Fruit fly (Drosophila melanogaster) whole organism, embryonic: Measurements from ENCODE around the gene CG14851.

ENCODE experiments used
- BtbVII ChIP-seq: fragments of 200-800 bp; sonication (Bioruptor generic); optimal IDR thresholded peaks from 3 replicates; lab custom pipeline; 2017; ENCODE audit warnings: missing biosample characterization, mild to moderate bottlenecking, missing genetic modification characterization
- CG10267 ChIP-seq: fragments of 200-800 bp; sonication (Bioruptor generic); optimal IDR thresholded peaks from 2 replicates; lab custom pipeline; 2018; ENCODE audit warnings: missing biosample characterization, mild to moderate bottlenecking, missing genetic modification characterization, moderate library complexity
- CG11695 ChIP-seq: fragments of 200-800 bp; sonication (Bioruptor generic); IDR thresholded peaks from 3 replicates; pipeline ENCODE4 v1.3.6; 2022; ENCODE audit warnings: missing biosample characterization, missing genetic modification characterization
- CG12104 ChIP-seq: fragments of 200-800 bp; sonication (Bioruptor generic); optimal IDR thresholded peaks from 3 replicates; lab custom pipeline; 2016; ENCODE audit warnings: missing biosample characterization, missing genetic modification characterization
- CG12769 ChIP-seq: fragments of 200-800 bp; sonication (Bioruptor generic); optimal IDR thresholded peaks from 2 replicates; lab custom pipeline; 2019; ENCODE audit warnings: missing biosample characterization, mild to moderate bottlenecking, missing genetic modification characterization, moderate library complexity
- CG12942 ChIP-seq: fragments of 200-800 bp; sonication (Bioruptor generic); optimal IDR thresholded peaks from 3 replicates; lab custom pipeline; 2016; ENCODE audit warnings: missing biosample characterization, missing genetic modification characterization
- CG13424 ChIP-seq: fragments of 200-800 bp; sonication (Bioruptor generic); optimal IDR thresholded peaks from 2 replicates; lab custom pipeline; 2019; ENCODE audit warnings: missing biosample characterization, mild to moderate bottlenecking, missing genetic modification characterization, moderate library complexity
- CG14050 ChIP-seq: fragments of 200-800 bp; sonication (Bioruptor generic); IDR thresholded peaks from 3 replicates; pipeline ENCODE4 v1.3.6; 2022; ENCODE audit warnings: missing biosample characterization, missing genetic modification characterization
- CG14710 ChIP-seq: fragments of 200-800 bp; sonication (Bioruptor generic); optimal IDR thresholded peaks from 3 replicates; lab custom pipeline; 2019; ENCODE audit warnings: missing biosample characterization, mild to moderate bottlenecking, missing genetic modification characterization, moderate library complexity
- CG17568 ChIP-seq: fragments of 200-800 bp; sonication (Bioruptor generic); optimal IDR thresholded peaks from 2 replicates; lab custom pipeline; 2018; ENCODE audit warnings: missing biosample characterization, mild to moderate bottlenecking, missing genetic modification characterization, moderate library complexity
- CG18262 ChIP-seq: fragments of 200-800 bp; optimal IDR thresholded peaks from 3 replicates; lab custom pipeline; 2019; ENCODE audit warnings: missing biosample characterization, mild to moderate bottlenecking, missing genetic modification characterization, moderate library complexity
- CG30403 ChIP-seq: fragments of 200-800 bp; sonication (Bioruptor generic); optimal IDR thresholded peaks from 3 replicates; lab custom pipeline; 2016; ENCODE audit warnings: missing biosample characterization, missing genetic modification characterization
- CG31441 ChIP-seq: fragments of 200-800 bp; sonication (Bioruptor generic); IDR thresholded peaks from 2 replicates; pipeline ENCODE4 v1.3.6; 2022; ENCODE audit warnings: missing biosample characterization, missing genetic modification characterization
- CG32772 ChIP-seq: fragments of 200-800 bp; sonication (Bioruptor generic); IDR thresholded peaks from 2 replicates; pipeline ENCODE4 v1.3.6; 2022; ENCODE audit warnings: missing biosample characterization, missing genetic modification characterization
- CG33557 ChIP-seq: fragments of 200-800 bp; sonication (Bioruptor generic); optimal IDR thresholded peaks from 2 replicates; lab custom pipeline; 2019; ENCODE audit warnings: missing biosample characterization, mild to moderate bottlenecking, missing genetic modification characterization, moderate library complexity
- CG34422 ChIP-seq: fragments of 200-800 bp; sonication (Bioruptor generic); IDR thresholded peaks from 3 replicates; pipeline ENCODE4 v1.3.6; 2022; ENCODE audit warnings: missing biosample characterization, missing genetic modification characterization
- CG4617 ChIP-seq: fragments of 200-800 bp; sonication (Bioruptor generic); optimal IDR thresholded peaks from 3 replicates; lab custom pipeline; 2016; ENCODE audit warnings: missing biosample characterization, missing genetic modification characterization, borderline replicate concordance
- CG6689 ChIP-seq: fragments of 200-800 bp; sonication (Bioruptor generic); IDR thresholded peaks from 2 replicates; pipeline ENCODE4 v1.3.6; 2022; ENCODE audit warnings: missing biosample characterization, missing genetic modification characterization
- CG6765 ChIP-seq: fragments of 200-800 bp; sonication (Bioruptor generic); optimal IDR thresholded peaks from 3 replicates; lab custom pipeline; 2017; ENCODE audit warnings: missing biosample characterization, mild to moderate bottlenecking, missing genetic modification characterization
- CG7556 ChIP-seq: fragments of 200-800 bp; sonication (Bioruptor generic); optimal IDR thresholded peaks from 2 replicates; lab custom pipeline; 2017; ENCODE audit warnings: missing biosample characterization, mild to moderate bottlenecking, missing genetic modification characterization
- CG7839 ChIP-seq: fragments of 200-800 bp; sonication (Bioruptor generic); optimal IDR thresholded peaks from 3 replicates; lab custom pipeline; 2018; ENCODE audit warnings: missing biosample characterization, mild to moderate bottlenecking, missing genetic modification characterization, moderate library complexity
- CG8478 ChIP-seq: fragments of >200 bp; optimal IDR thresholded peaks from 2 replicates; lab custom pipeline; 2018
- Camta ChIP-seq: fragments of 200-800 bp; sonication (Bioruptor generic); optimal IDR thresholded peaks from 2 replicates; lab custom pipeline; 2016; ENCODE audit warnings: missing biosample characterization, missing genetic modification characterization
- Fer1 ChIP-seq: fragments of 200-800 bp; sonication (Bioruptor generic); optimal IDR thresholded peaks from 2 replicates; lab custom pipeline; 2017; ENCODE audit warnings: missing biosample characterization, mild to moderate bottlenecking, missing genetic modification characterization
- Fer2 ChIP-seq: fragments of 200-800 bp; sonication (Bioruptor generic); optimal IDR thresholded peaks from 2 replicates; lab custom pipeline; 2018; ENCODE audit warnings: missing biosample characterization, mild to moderate bottlenecking, missing genetic modification characterization, moderate library complexity
- H15 ChIP-seq: fragments of 200-800 bp; sonication (Bioruptor generic); IDR thresholded peaks from 3 replicates; pipeline ENCODE4 v1.3.6; 2022; ENCODE audit warnings: missing biosample characterization, missing genetic modification characterization
- HLH4C ChIP-seq: fragments of 200-800 bp; sonication (Bioruptor generic); IDR thresholded peaks from 3 replicates; pipeline ENCODE4 v1.3.6; 2022; ENCODE audit warnings: missing biosample characterization, missing genetic modification characterization; ENCODE audit not compliant: partially characterized antibody
- Hr51 ChIP-seq, 2 experiments: fragments of 200-800 bp; sonication (Bioruptor generic); optimal IDR thresholded peaks; 2 replicates in 1 of 2; 3 replicates in 1 of 2; lab custom pipeline; 2016 to 2018; ENCODE audit warnings: missing biosample characterization in 2 of 2, missing genetic modification characterization in 2 of 2, mild to moderate bottlenecking in 1 of 2, moderate library complexity in 1 of 2
- Hsf ChIP-seq: fragments of 200-800 bp; sonication (Bioruptor generic); optimal IDR thresholded peaks from 3 replicates; lab custom pipeline; 2016; ENCODE audit warnings: missing biosample characterization, missing genetic modification characterization
- Jarid2 ChIP-seq: fragments of 200-800 bp; sonication (Bioruptor generic); optimal IDR thresholded peaks from 3 replicates; lab custom pipeline; 2017; ENCODE audit warnings: mild to moderate bottlenecking, missing biosample characterization, missing genetic modification reagents, missing genetic modification characterization
- NC2α ChIP-seq: fragments of 200-800 bp; sonication (Bioruptor generic); optimal IDR thresholded peaks from 2 replicates; lab custom pipeline; 2016; ENCODE audit warnings: missing biosample characterization, missing genetic modification characterization
- NFAT ChIP-seq: fragments of 200-800 bp; sonication (Bioruptor generic); IDR thresholded peaks from 2 replicates; pipeline ENCODE4 v1.3.6; 2022; ENCODE audit warnings: missing biosample characterization, missing genetic modification characterization
- Spps ChIP-seq: fragments of 200-800 bp; sonication (Bioruptor generic); optimal IDR thresholded peaks from 2 replicates; lab custom pipeline; 2018; ENCODE audit warnings: missing biosample characterization, mild to moderate bottlenecking, missing genetic modification characterization
- Sry-δ ChIP-seq: fragments of 200-800 bp; sonication (Bioruptor generic); optimal IDR thresholded peaks from 2 replicates; lab custom pipeline; 2016; ENCODE audit warnings: missing biosample characterization, missing genetic modification characterization
- Xbp1 ChIP-seq: fragments of 200-800 bp; sonication (Bioruptor generic); optimal IDR thresholded peaks from 3 replicates; lab custom pipeline; 2016; ENCODE audit warnings: missing biosample characterization, mild to moderate bottlenecking, missing genetic modification characterization
- amos ChIP-seq: fragments of 200-800 bp; sonication (Bioruptor generic); IDR thresholded peaks from 2 replicates; pipeline ENCODE4 v1.3.6; 2022; ENCODE audit warnings: missing biosample characterization, missing genetic modification characterization; ENCODE audit not compliant: partially characterized antibody
- caup ChIP-seq: fragments of 200-800 bp; sonication (Bioruptor generic); optimal IDR thresholded peaks from 3 replicates; lab custom pipeline; 2017; ENCODE audit warnings: missing biosample characterization, mild to moderate bottlenecking, missing genetic modification characterization, moderate library complexity; ENCODE audit not compliant: severe bottlenecking
- chm ChIP-seq: fragments of 200-800 bp; sonication (Bioruptor generic); IDR thresholded peaks from 2 replicates; pipeline ENCODE4 v1.3.6; 2022; ENCODE audit warnings: missing biosample characterization, missing genetic modification characterization
- hb ChIP-seq: fragments of 200-800 bp; sonication (Bioruptor generic); IDR thresholded peaks from 3 replicates; pipeline ENCODE4 v1.3.6; 2022; ENCODE audit warnings: missing biosample characterization, missing genetic modification characterization; ENCODE audit not compliant: partially characterized antibody
- pb ChIP-seq: fragments of 200-800 bp; sonication (Bioruptor generic); optimal IDR thresholded peaks from 3 replicates; lab custom pipeline; 2016; ENCODE audit warnings: missing biosample characterization, missing genetic modification characterization
- psq ChIP-seq: fragments of 200-800 bp; sonication (Bioruptor generic); optimal IDR thresholded peaks from 2 replicates; lab custom pipeline; 2017; ENCODE audit warnings: missing biosample characterization, missing genetic modification characterization
- run ChIP-seq: fragments of 200-800 bp; sonication (Bioruptor generic); optimal IDR thresholded peaks from 3 replicates; lab custom pipeline; 2018; ENCODE audit warnings: missing biosample characterization, mild to moderate bottlenecking, missing genetic modification characterization
- sens ChIP-seq: fragments of 200-800 bp; sonication (Bioruptor generic); peaks from one replicate; lab custom pipeline; 2016; ENCODE audit warnings: missing biosample characterization, missing genetic modification characterization
- sqz ChIP-seq: fragments of 200-800 bp; sonication (Bioruptor generic); optimal IDR thresholded peaks from 3 replicates; lab custom pipeline; 2018; ENCODE audit warnings: missing biosample characterization, mild to moderate bottlenecking, missing genetic modification characterization
- twi ChIP-seq: fragments of 200-800 bp; optimal IDR thresholded peaks from 2 replicates; lab custom pipeline; 2019; ENCODE audit warnings: missing biosample characterization, mild to moderate bottlenecking, missing genetic modification characterization, moderate library complexity
- yki ChIP-seq: fragments of >200 bp; optimal IDR thresholded peaks from 3 replicates; lab custom pipeline; 2018
- z ChIP-seq: fragments of 200-800 bp; sonication (Bioruptor generic); IDR thresholded peaks from 3 replicates; pipeline ENCODE4 v1.3.6; 2022; ENCODE audit warnings: missing biosample characterization, missing genetic modification characterization
- zen2 ChIP-seq: fragments of 200-800 bp; sonication (Bioruptor generic); IDR thresholded peaks from 3 replicates; pipeline ENCODE4 v1.3.6; 2022; ENCODE audit warnings: missing biosample characterization, missing genetic modification characterization; ENCODE audit not compliant: partially characterized antibody
- zfh2 ChIP-seq: fragments of 200-800 bp; sonication (Bioruptor generic); optimal IDR thresholded peaks from 2 replicates; lab custom pipeline; 2016; ENCODE audit warnings: missing biosample characterization, missing genetic modification characterization

The CG14851 gene

DNA sequence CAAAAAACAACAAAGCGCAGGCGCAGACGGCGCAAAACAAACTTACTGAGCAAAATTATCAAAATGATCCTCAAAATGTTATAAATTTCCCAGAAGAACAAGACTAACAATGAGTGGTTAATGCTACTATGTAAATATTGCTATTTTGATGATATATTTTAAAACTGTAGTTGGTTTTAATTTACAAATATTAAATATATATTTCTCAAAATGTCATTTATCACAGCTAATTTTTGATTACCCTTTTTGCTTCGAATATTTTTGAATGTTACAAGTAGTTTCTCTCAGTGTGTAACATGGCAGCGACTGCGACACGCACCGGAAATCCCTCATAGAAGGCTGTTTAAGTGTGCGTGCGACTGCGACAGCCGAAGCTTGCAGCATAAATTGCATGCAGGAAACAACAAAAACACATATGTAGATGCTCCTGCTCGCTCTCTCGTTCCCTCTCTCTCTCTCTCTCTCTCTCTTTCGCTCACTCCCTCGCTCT lies 35.8 kb downstream of the CG14851 start (continued):
- TF ChIP-seq HLH4C = no peak
- TF ChIP-seq twi (tag; lab: Kevin White, UChicago) = peak; percentile 70
- TF ChIP-seq Hr51 (GFP tag; optimal IDR thresholded peaks at IDR 0.05; lab: Kevin White, UChicago) = peak in 1 of 2 experiments; percentile 53
- TF ChIP-seq psq = no peak
- TF ChIP-seq CG17568 = no peak
- TF ChIP-seq CG32772 (GFP tag; lab: Robert Waterston, UW) = no peak
- TF ChIP-seq CG6765 (GFP tag; lab: Kevin White, UChicago) = no peak
- TF ChIP-seq zen2 = no peak
- no peak for TF ChIP-seq CG12769 (tag; lab: Kevin White, UChicago)
- TF ChIP-seq Xbp1 (GFP tag; lab: Kevin White, UChicago) = peak; percentile 28
- no peak for TF ChIP-seq CG14050 (GFP tag; lab: Robert Waterston, UW)
- peak; percentile 6 for TF ChIP-seq CG33557 (GFP tag; lab: Kevin White, UChicago)
- no peak for TF ChIP-seq CG11695
- TF ChIP-seq CG14710 (tag; lab: Kevin White, UChicago) = peak; percentile 38
- peak; percentile 89 for TF ChIP-seq sens
- no peak for TF ChIP-seq amos (GFP tag; lab: Robert Waterston, UW)
- TF ChIP-seq yki (lab: Kevin White, UChicago) = no peak
- TF ChIP-seq Spps = peak; percentile 0
- 0 out of 3 replicates have a peak, but pooled peaks have one; percentile 7 for TF ChIP-seq H15
- TF ChIP-seq hb (GFP tag; lab: Robert Waterston, UW) = no peak
- TF ChIP-seq CG18262 (tag; lab: Kevin White, UChicago) = peak; percentile 73

DNA sequence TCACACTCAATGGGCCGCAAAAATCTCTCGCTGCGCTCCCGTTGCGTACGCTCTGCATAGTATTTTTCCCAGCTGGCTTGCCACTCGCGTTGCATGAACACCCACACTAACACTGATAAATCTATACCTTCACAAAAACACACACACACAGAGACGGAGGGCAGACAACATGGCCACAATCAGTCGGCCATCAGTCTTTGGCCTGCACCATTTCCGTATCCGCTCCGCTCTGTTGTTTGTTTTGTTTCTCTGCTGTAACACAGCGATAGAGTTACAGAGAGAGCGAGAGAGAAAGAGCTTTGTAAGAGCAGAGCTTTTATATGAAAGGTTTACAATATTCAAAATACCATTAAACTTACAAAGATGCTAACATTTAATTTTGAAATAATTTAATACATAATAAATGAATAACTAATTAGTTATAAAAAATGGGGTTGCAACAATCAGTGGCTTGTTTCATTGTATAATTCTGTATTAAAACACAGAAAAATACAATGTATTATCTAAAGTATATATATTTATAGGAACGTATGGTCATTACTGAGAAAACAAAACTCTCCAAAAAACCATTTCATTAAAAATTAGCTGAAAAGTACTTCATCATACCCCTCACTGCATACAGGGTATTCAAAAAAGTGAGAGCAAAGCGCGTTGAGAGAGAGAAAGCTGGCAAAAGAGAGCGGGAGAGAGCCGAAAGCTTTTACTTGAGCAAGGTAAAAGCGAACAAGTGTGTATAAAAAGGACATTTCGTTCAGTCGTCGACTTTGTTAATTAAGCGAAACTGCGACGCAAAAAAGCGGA lies 47.0 kb downstream of the CG14851 start, which contains the start of gene CG14853:
Gene CG14853, plus strand, starts transcription at position 751 of the 801 bp plus-strand sequence.
- TF ChIP-seq CG8478 (lab: Kevin White, UChicago) (no peak), CG13424 (tag; lab: Kevin White, UChicago) (peak; percentile 92), zfh2 (no peak), CG6689 (GFP tag; lab: Robert Waterston, UW) (peak; percentile 77), NC2α (GFP tag; lab: Kevin White, UChicago) (no peak), NFAT (peak; percentile 56; the same call in 1 of the 2 replicates), z (peak; percentile 12; the same call in 1 of the 3 replicates), CG7839 (tag; lab: Kevin White, UChicago) (peak; percentile 93), CG4617 (GFP tag; lab: Kevin White, UChicago) (peak; percentile 44), pb (peak; percentile 40), caup (GFP tag; lab: Kevin White, UChicago) (peak; percentile 81), CG7556 (GFP tag; lab: Kevin White, UChicago) (peak; percentile 72), CG34422 (GFP tag; lab: Robert Waterston, UW) (peak; percentile 49; the same call in 2 of the 3 replicates), Fer2 (tag; lab: Kevin White, UChicago) (peak; percentile 25), CG11695 (peak; percentile 72), BtbVII (GFP tag; lab: Kevin White, UChicago) (peak; percentile 62), chm (GFP tag; lab: Robert Waterston, UW) (peak; percentile 78), Jarid2 (GFP tag; lab: Kevin White, UChicago) (peak; percentile 23), CG12104 (GFP tag; lab: Kevin White, UChicago) (peak; percentile 38), CG12942 (GFP tag; lab: Kevin White, UChicago) (peak; percentile 71), CG30403 (GFP tag; lab: Kevin White, UChicago) (peak; percentile 63), CG10267 (peak; percentile 68), Camta (GFP tag; lab: Kevin White, UChicago) (no peak), Sry-δ (no peak), sqz (GFP tag; lab: Kevin White, UChicago) (peak; percentile 50), CG31441 (GFP tag; lab: Robert Waterston, UW) (peak; percentile 89), Hsf (GFP tag; lab: Kevin White, UChicago) (peak; percentile 53), CG12769 (tag; lab: Kevin White, UChicago) (no peak), run (tag; lab: Kevin White, UChicago) (peak; percentile 40), Fer1 (GFP tag; lab: Kevin White, UChicago) (peak; percentile 71)
